Worm (Caenorhabditis elegans): ENCODE measurements around the gene rgs-11.

rgs-11 gene

DNA sequence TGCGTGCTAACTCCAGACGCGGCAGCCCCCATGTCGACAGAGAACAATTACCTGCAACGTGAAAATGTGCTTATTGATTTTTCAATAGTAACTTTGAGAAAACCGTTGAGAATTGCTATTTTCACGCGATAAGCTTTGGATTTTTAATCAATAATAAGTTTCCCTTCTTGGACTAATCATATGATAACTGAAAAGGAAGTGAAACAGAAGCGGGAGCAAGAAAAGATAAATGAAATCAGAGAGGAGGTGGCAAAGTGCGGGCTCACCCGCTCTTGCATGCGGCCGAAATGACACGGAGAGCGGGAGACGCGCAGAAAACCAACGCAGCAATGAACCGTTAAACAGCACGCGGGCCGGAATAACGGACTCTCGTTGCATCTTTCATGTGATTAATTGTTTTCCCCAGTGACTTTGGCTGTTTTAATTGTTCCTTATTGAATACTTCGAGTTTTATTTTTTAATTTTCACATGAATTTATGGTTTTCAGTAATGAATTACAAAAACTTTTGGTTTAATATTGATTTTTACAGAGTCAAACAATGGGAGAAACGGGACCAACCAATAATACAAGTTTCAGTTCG is 6.0 kb downstream of the rgs-11 start, which contains the start of the genes flwr-1 and tbc-1 (continued):
- TF ChIP-seq cebp-1 (GFP tag; IDR thresholded peaks at IDR 0.05) (no peak), cebp-1 (tag; optimal IDR thresholded peaks at IDR 0.05) (peak; percentile 38), attf-3 (GFP tag; conservative IDR thresholded peaks at IDR 0.05) (peak; percentile 90)

DNA sequence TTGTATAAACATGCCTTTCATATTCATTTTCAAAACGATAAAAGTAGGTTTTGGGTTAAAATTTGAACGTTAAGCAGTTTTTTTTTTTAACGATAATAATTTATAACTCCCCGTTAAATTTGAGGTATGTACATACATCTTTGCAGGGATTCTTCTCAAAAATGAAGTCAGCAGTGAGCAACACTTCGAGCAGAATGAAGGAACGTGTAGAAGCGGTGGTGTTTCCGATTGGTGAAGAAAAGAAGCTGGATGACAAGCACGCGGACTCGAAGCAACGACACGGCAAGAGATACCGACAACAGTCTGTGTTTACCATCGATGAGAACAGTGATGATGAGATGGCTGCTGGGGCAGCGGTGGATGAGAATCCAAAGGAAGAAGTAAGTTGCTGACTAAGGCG is 8.7 kb downstream of the rgs-11 start:
- no peak for TF ChIP-seq F57C9.4 (tag; optimal IDR thresholded peaks at IDR 0.05)
- TF ChIP-seq B0019.2 (GFP tag; conservative IDR thresholded peaks at IDR 0.05), result no peak
- no peak for TF ChIP-seq rpc-1 (optimal IDR thresholded peaks at IDR 0.05)
- no peak for TF ChIP-seq rpc-1 (tag; optimal IDR thresholded peaks at IDR 0.05)
- no peak for TF ChIP-seq hrde-1 (tag; optimal IDR thresholded peaks at IDR 0.05; ENCODE audit: borderline replicate concordance)
- no peak for TF ChIP-seq Y67H2A.10 (GFP tag; conservative IDR thresholded peaks at IDR 0.05)
- no peak for TF ChIP-seq ztf-25 (GFP tag; IDR thresholded peaks at IDR 0.05)
- no peak for TF ChIP-seq akir-1 (GFP tag; optimal IDR thresholded peaks at IDR 0.05)

DNA sequence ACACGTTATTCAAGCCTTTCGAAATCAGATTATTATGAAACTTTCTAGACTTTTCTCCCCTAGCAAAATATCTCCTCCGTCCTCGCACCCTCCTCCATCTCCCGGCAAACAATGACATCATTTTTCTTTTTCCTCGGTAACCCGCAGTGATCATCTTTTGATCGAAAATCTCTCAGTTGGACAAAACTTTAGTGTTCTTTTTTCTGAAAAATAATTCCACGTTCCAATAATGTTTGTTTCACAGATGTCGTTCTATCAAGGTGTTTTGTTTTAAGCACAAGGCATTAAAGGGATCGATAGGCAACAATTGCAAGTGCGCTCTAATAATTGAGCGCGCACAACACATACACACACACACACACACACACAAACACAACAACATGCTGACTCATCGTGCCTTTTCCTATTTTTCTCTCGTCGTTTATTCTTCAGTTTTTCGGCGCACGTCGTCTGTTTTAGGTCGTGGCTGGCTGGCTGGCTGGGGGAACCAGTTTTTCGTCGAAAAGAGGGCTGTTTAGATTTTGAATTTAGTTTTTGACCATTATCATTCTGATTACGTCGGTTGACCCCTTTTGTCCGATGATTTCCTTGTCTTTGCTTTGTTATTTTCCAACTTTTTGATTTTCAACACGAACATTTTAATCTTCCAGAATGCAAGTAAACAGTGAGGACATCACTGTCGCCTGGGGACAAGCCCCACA is 11.3 kb downstream of the rgs-11 start, which contains the start of gene F20D1.3:
F20D1.3 (plus strand) TSS at position 651 of the 701 bp plus-strand sequence.
- TF ChIP-seq lsl-1 (GFP tag; optimal IDR thresholded peaks at IDR 0.05), result no peak
- TF ChIP-seq egrh-3 (GFP tag; IDR thresholded peaks at IDR 0.05), result 0 out of 2 replicates have a peak, but pooled peaks have one; percentile 9
- TF ChIP-seq die-1 (tag; optimal IDR thresholded peaks at IDR 0.05), result peak; percentile 37
- no peak for TF ChIP-seq snpc-4 (GFP tag; optimal IDR thresholded peaks at IDR 0.05)
- peak in 1 of 4 experiments; percentile 25 for TF ChIP-seq snpc-4 (tag; optimal IDR thresholded peaks at IDR 0.05)
- TF ChIP-seq K12H6.12 (tag; optimal IDR thresholded peaks at IDR 0.05), result peak; percentile 73
- no peak; the same call in 1 of the 2 replicates for TF ChIP-seq cebp-1 (GFP tag; IDR thresholded peaks at IDR 0.05)
- peak; percentile 86 for TF ChIP-seq cebp-1 (tag; optimal IDR thresholded peaks at IDR 0.05)
- TF ChIP-seq atf-7 (tag; optimal IDR thresholded peaks at IDR 0.05), result peak; percentile 90
- no peak for TF ChIP-seq sea-2 (GFP tag; IDR thresholded peaks at IDR 0.05)
- peak; percentile 52 for TF ChIP-seq lin-40 (tag; optimal IDR thresholded peaks at IDR 0.05)
- TF ChIP-seq pbrm-1 (GFP tag; IDR thresholded peaks at IDR 0.05), result 0 out of 2 replicates have a peak, but pooled peaks have one; percentile 15
- 0 out of 2 replicates have a peak, but pooled peaks have one; percentile 24 for TF ChIP-seq nfyb-1 (GFP tag; IDR thresholded peaks at IDR 0.05)
- TF ChIP-seq B0035.1 (tag; optimal IDR thresholded peaks at IDR 0.05), result no peak
- no peak for TF ChIP-seq hrde-1 (tag; optimal IDR thresholded peaks at IDR 0.05; ENCODE audit: borderline replicate concordance)
- TF ChIP-seq attf-6 (GFP tag; IDR thresholded peaks at IDR 0.05), result no peak
- peak; percentile 40 for TF ChIP-seq nhr-80 (tag; optimal IDR thresholded peaks at IDR 0.05)
- TF ChIP-seq mel-28 (tag; optimal IDR thresholded peaks at IDR 0.05; ENCODE audit: borderline replicate concordance), result no peak
- no peak for TF ChIP-seq rcor-1 (GFP tag; IDR thresholded peaks at IDR 0.05)
- peak; percentile 43; the same call in 1 of the 2 replicates for TF ChIP-seq mcd-1 (GFP tag; IDR thresholded peaks at IDR 0.05)
- TF ChIP-seq attf-3 (GFP tag; conservative IDR thresholded peaks at IDR 0.05), result 0 out of 2 replicates have a peak, but pooled peaks have one; percentile 19
- TF ChIP-seq rec-8 (tag; optimal IDR thresholded peaks at IDR 0.05), result no peak
- 0 out of 2 replicates have a peak, but pooled peaks have one; percentile 40 for TF ChIP-seq hsf-1 (GFP tag; IDR thresholded peaks at IDR 0.05)
- TF ChIP-seq attf-5 (GFP tag; optimal IDR thresholded peaks at IDR 0.05), result peak; percentile 68
- TF ChIP-seq F33H1.4 (GFP tag; IDR thresholded peaks at IDR 0.05), result no peak
- no peak for TF ChIP-seq ceh-91 (GFP tag; IDR thresholded peaks at IDR 0.05)
- TF ChIP-seq somi-1 (GFP tag; optimal IDR thresholded peaks at IDR 0.05), result peak; percentile 66

Measured in whole organism, young adult.